Fruit fly (Drosophila melanogaster): Measurements from ENCODE around the gene CG17544.

CG17544 gene

DNA sequence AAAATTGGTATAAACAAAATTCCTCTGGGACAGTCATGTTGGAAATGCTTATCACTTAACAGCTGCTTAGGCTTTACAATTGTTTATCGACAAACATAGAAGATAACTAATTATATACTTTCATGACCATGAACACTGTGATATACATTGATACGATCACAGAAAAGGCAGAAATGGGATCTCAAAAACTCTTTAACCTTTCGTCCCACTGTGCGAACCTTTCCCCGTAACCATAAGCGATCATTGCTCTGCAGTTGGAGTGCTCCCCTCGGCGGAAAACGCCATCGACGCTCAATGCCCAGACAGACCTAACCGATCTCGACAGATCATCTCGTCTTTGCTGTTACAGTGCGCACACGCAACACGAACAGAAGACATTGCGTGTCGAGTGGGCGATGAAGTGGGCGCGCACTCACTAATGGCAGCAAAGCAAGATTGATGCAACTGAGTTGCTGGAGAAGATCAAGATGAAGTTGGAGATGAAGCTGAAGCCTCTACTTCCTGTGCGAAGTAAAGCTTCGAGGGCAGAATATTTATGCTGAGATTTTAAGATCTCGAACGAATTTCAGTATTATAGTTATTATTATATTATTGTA lies 26.1 kb upstream of the CG17544 start (continued):
- TF ChIP-seq CG4730 (GFP tag; IDR thresholded peaks at IDR 0.05) (no peak), Six4 (GFP tag; optimal IDR thresholded peaks at IDR 0.05) (no peak), CG9817 (tag; optimal IDR thresholded peaks at IDR 0.05) (no peak), CG13123 (GFP tag; optimal IDR thresholded peaks at IDR 0.05) (no peak), esg (GFP tag; conservative IDR thresholded peaks at IDR 0.05) (no peak), CG9609 (GFP tag; optimal IDR thresholded peaks at IDR 0.05) (no peak), CG11398 (GFP tag; optimal IDR thresholded peaks at IDR 0.05) (no peak), CG30403 (GFP tag; optimal IDR thresholded peaks at IDR 0.05) (no peak), CTCF (GFP tag; optimal IDR thresholded peaks at IDR 0.05) (no peak), pum (GFP tag; optimal IDR thresholded peaks at IDR 0.05) (no peak), phol (tag; optimal IDR thresholded peaks at IDR 0.05) (no peak), CG14014 (GFP tag; IDR thresholded peaks at IDR 0.05) (no peak), prd (optimal IDR thresholded peaks at IDR 0.05) (no peak), prd (GFP tag; IDR thresholded peaks at IDR 0.05) (0 out of 3 replicates have a peak, but pooled peaks have one; percentile 9), Pdp1 (GFP tag; optimal IDR thresholded peaks at IDR 0.05) (no peak), CG11247 (GFP tag; IDR thresholded peaks at IDR 0.05) (no peak), CG15601 (tag; optimal IDR thresholded peaks at IDR 0.05) (no peak), CHES-1-like (GFP tag; optimal IDR thresholded peaks at IDR 0.05) (no peak), pho (GFP tag; optimal IDR thresholded peaks at IDR 0.05) (peak; percentile 3), CG17829 (tag; optimal IDR thresholded peaks at IDR 0.05) (no peak), Xrp1 (GFP tag; IDR thresholded peaks at IDR 0.05) (no peak), CG14050 (GFP tag; IDR thresholded peaks at IDR 0.05) (no peak), shn (GFP tag; optimal IDR thresholded peaks at IDR 0.05) (no peak), gce (GFP tag; IDR thresholded peaks at IDR 0.05) (no peak), Drgx (GFP tag; IDR thresholded peaks at IDR 0.05) (peak; percentile 8; the same call in 1 of the 2 replicates), cg (GFP tag; optimal IDR thresholded peaks at IDR 0.05) (no peak), B-H2 (GFP tag; optimal IDR thresholded peaks at IDR 0.05) (no peak), CG16863 (GFP tag; optimal IDR thresholded peaks at IDR 0.05) (no peak), TFAM (GFP tag; optimal IDR thresholded peaks at IDR 0.05) (no peak), bowl (GFP tag; IDR thresholded peaks at IDR 0.05) (no peak), Hr78 (GFP tag; optimal IDR thresholded peaks at IDR 0.05) (no peak), HLH54F (GFP tag; optimal IDR thresholded peaks at IDR 0.05) (no peak), CG15011 (GFP tag; optimal IDR thresholded peaks at IDR 0.05) (no peak), CG15073 (GFP tag; optimal IDR thresholded peaks at IDR 0.05) (no peak), CG31388 (GFP tag; optimal IDR thresholded peaks at IDR 0.05) (no peak), tap (tag; optimal IDR thresholded peaks at IDR 0.05) (no peak), CG2202 (tag; optimal IDR thresholded peaks at IDR 0.05) (no peak), ci (GFP tag; IDR thresholded peaks at IDR 0.05) (no peak), NfI (GFP tag; optimal IDR thresholded peaks at IDR 0.05) (no peak), fd102C (GFP tag; optimal IDR thresholded peaks at IDR 0.05) (no peak), gfzf (GFP tag; optimal IDR thresholded peaks at IDR 0.05) (no peak)

DNA sequence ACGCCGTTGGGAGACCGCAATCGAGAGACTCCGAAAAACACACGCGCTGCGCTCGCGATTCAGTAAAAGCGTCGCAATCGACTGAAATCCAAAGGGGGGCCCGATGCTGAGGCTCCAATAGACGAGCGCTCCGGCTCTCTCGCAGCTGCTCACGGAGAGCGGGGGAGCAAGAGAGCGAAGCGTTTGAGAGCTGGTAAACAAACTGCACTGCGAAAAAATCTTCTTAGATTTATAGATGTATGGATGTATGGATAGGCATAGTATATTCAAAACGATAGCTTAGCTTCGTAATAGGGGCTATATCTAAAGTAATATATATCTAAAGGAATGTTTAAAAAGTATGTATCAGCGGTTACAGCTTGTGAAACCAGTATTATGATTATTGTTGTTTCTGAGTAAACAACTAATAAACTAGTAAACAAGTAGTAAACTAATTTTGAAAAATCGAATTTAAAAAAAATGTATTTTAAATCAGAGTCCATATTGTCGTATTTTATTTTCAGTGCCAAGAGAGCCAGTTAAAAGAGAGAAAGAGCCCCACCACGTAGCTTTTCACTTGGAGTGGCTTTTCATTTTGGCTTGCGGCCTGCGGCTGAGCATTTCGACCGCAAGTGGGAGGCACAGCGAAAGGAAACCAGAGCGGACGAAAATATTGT lies 25.3 kb upstream of the CG17544 start, which contains the start of the genes Alp12 and CG13085:
Alp12 (plus strand) TSS at position 584 of the 656 bp plus-strand sequence.
CG13085 (plus strand) TSS at position 584 of the 656 bp plus-strand sequence.
- TF ChIP-seq CG18599 (GFP tag; optimal IDR thresholded peaks at IDR 0.05) (peak; percentile 99), Elba2 (GFP tag; optimal IDR thresholded peaks at IDR 0.05) (peak; percentile 27), CG31224 (GFP tag; IDR thresholded peaks at IDR 0.05) (peak; percentile 92), amos (GFP tag; IDR thresholded peaks at IDR 0.05; ENCODE audit: partially characterized antibody) (no peak; the same call in 1 of the 2 replicates), CG7963 (GFP tag; IDR thresholded peaks at IDR 0.05; ENCODE audit: partially characterized antibody) (no peak), sens-2 (GFP tag; IDR thresholded peaks at IDR 0.05) (peak; percentile 77), CG7928 (GFP tag; optimal IDR thresholded peaks at IDR 0.05) (peak; percentile 79), pb (GFP tag; optimal IDR thresholded peaks at IDR 0.05) (peak; percentile 71), CG12769 (tag; optimal IDR thresholded peaks at IDR 0.05) (peak; percentile 86), twi (tag; optimal IDR thresholded peaks at IDR 0.05) (peak; percentile 95), Sry-β (GFP tag; optimal IDR thresholded peaks at IDR 0.05) (peak; percentile 67), toy (GFP tag; IDR thresholded peaks at IDR 0.05) (peak; percentile 91)
